Fruit fly (Drosophila melanogaster) whole organism, prepupa: ENCODE measurements around the gene rdgA.

Experiments used
- Blimp-1 ChIP-seq: fragments of 200-800 bp; sonication (Bioruptor generic); optimal IDR thresholded peaks from 3 replicates; lab custom pipeline; 2017; ENCODE audit warnings: missing biosample characterization, missing genetic modification characterization, mild to moderate bottlenecking, moderate library complexity, missing genetic modification reagents
- CG1621 ChIP-seq: fragments of 200-800 bp; sonication (Bioruptor generic); optimal IDR thresholded peaks from 3 replicates; lab custom pipeline; 2018; ENCODE audit warnings: missing biosample characterization, mild to moderate bottlenecking, missing genetic modification characterization
- CG8319 ChIP-seq: fragments of 200-800 bp; sonication (Bioruptor generic); optimal IDR thresholded peaks from 3 replicates; lab custom pipeline; 2016; ENCODE audit warnings: missing biosample characterization, missing genetic modification characterization
- Hr4 ChIP-seq: fragments of 200-800 bp; sonication (Bioruptor generic); optimal IDR thresholded peaks from 3 replicates; lab custom pipeline; 2016; ENCODE audit warnings: missing biosample characterization, missing genetic modification characterization

DNA sequence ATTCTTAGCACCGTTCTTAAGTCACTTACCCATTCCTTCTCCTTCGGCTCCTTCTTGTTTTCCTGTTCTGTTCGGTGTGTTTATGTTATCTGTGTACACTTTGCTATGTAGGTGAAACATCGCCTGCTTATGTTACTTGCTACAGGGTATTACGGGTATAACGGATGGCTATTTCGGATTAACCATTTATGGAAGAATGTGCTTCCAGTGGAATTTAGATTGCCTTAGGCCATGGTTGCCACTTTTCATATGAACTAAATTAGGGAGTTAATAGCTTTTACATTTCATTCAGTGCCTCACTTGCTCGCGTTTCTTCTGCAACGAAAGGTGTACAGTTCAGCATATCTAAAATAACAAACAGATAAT lies 141.5 kb downstream of the rdgA start:
- TF ChIP-seq Hr4 (GFP tag; lab: Kevin White, UChicago) (no peak), CG1621 (tag; lab: Kevin White, UChicago) (no peak), Blimp-1 (no peak), CG8319 (no peak)
